Worm (Caenorhabditis elegans): ENCODE results near the gene F16B4.7.

F16B4.7 gene

ce11 chrV:1550697-1551096 lies 34.8 kb upstream of the F16B4.7 start:
- no peak for TF ChIP-seq aly-2 (tag; optimal IDR thresholded peaks at IDR 0.05)
- no peak for TF ChIP-seq swsn-7 (tag; optimal IDR thresholded peaks at IDR 0.05)
- no peak for TF ChIP-seq lin-13 (GFP tag; optimal IDR thresholded peaks at IDR 0.05)
- TF ChIP-seq jun-1 (tag; optimal IDR thresholded peaks at IDR 0.05) = no peak
- TF ChIP-seq mef-2 (tag; optimal IDR thresholded peaks at IDR 0.05) = no peak
- TF ChIP-seq irx-1 (tag; optimal IDR thresholded peaks at IDR 0.05) = no peak
- no peak for TF ChIP-seq unc-30 (tag; optimal IDR thresholded peaks at IDR 0.05)
- no peak for TF ChIP-seq hlh-17 (GFP tag; optimal IDR thresholded peaks at IDR 0.05; ENCODE audit: borderline replicate concordance)
- no peak for TF ChIP-seq Y116A8C.19 (tag; optimal IDR thresholded peaks at IDR 0.05; ENCODE audit: borderline replicate concordance)
- TF ChIP-seq grh-1 (GFP tag; IDR thresholded peaks at IDR 0.05) = no peak
- TF ChIP-seq ces-1 (GFP tag; optimal IDR thresholded peaks at IDR 0.05) = no peak
- TF ChIP-seq pag-3 (tag; optimal IDR thresholded peaks at IDR 0.05; ENCODE audit: borderline replicate concordance, insufficient read depth) = no peak
- TF ChIP-seq mdl-1 (tag; optimal IDR thresholded peaks at IDR 0.05) = no peak
- TF ChIP-seq nhr-77 (tag; optimal IDR thresholded peaks at IDR 0.05) = no peak
- TF ChIP-seq ceh-90 (tag; optimal IDR thresholded peaks at IDR 0.05) = no peak
- no peak for TF ChIP-seq nhr-19 (GFP tag; conservative IDR thresholded peaks at IDR 0.05)
- no peak for TF ChIP-seq nhr-12 (tag; optimal IDR thresholded peaks at IDR 0.05)
- TF ChIP-seq isw-1 (GFP tag; IDR thresholded peaks at IDR 0.05) = no peak
- no peak for TF ChIP-seq sox-4 (tag; optimal IDR thresholded peaks at IDR 0.05)

ce11 chrV:1551143-1551542 lies 34.4 kb upstream of the F16B4.7 start:
- TF ChIP-seq F16B12.6 (tag; optimal IDR thresholded peaks at IDR 0.05) (no peak), fkh-8 (tag; optimal IDR thresholded peaks at IDR 0.05) (no peak), lsy-2 (tag; optimal IDR thresholded peaks at IDR 0.05) (no peak), nhr-19 (GFP tag; conservative IDR thresholded peaks at IDR 0.05) (no peak), lin-39 (tag; optimal IDR thresholded peaks at IDR 0.05) (no peak), unc-30 (tag; optimal IDR thresholded peaks at IDR 0.05) (no peak), ets-5 (GFP tag; IDR thresholded peaks at IDR 0.05) (no peak), rnt-1 (tag; optimal IDR thresholded peaks at IDR 0.05) (no peak), dpl-1 (GFP tag; optimal IDR thresholded peaks at IDR 0.05) (no peak), nhr-11 (tag; optimal IDR thresholded peaks at IDR 0.05) (no peak), ama-1 (optimal IDR thresholded peaks at IDR 0.05) (no peak), lin-14 (GFP tag; optimal IDR thresholded peaks at IDR 0.05) (no peak), lin-13 (GFP tag; optimal IDR thresholded peaks at IDR 0.05) (no peak), Y116A8C.19 (tag; optimal IDR thresholded peaks at IDR 0.05; ENCODE audit: borderline replicate concordance) (no peak), hlh-4 (tag; optimal IDR thresholded peaks at IDR 0.05) (no peak), ztf-11 (tag; optimal IDR thresholded peaks at IDR 0.05) (no peak), nhr-237 (tag; optimal IDR thresholded peaks at IDR 0.05) (no peak), egl-27 (tag; optimal IDR thresholded peaks at IDR 0.05) (no peak)

ce11 chrV:1553004-1553403 lies 32.5 kb upstream of the F16B4.7 start, which contains the start of gene srsx-8:
Gene srsx-8, minus strand, starts transcription at chrV:1553104.
- TF ChIP-seq sox-4 (tag; optimal IDR thresholded peaks at IDR 0.05) (no peak), unc-130 (tag; optimal IDR thresholded peaks at IDR 0.05) (no peak), lir-3 (tag; optimal IDR thresholded peaks at IDR 0.05; ENCODE audit: poor library complexity) (no peak), mef-2 (tag; optimal IDR thresholded peaks at IDR 0.05) (no peak)

- TF ChIP-seq nhr-11 (tag; optimal IDR thresholded peaks at IDR 0.05) = no peak
- no peak for TF ChIP-seq F16B12.6 (tag; optimal IDR thresholded peaks at IDR 0.05)
- TF ChIP-seq unc-86 (tag; optimal IDR thresholded peaks at IDR 0.05) = no peak
- TF ChIP-seq mab-9 (GFP tag; IDR thresholded peaks at IDR 0.05) = no peak
- TF ChIP-seq lin-15B (tag; optimal IDR thresholded peaks at IDR 0.05) = no peak
- no peak for TF ChIP-seq nhr-237 (tag; optimal IDR thresholded peaks at IDR 0.05)
- TF ChIP-seq ceh-88 (GFP tag; IDR thresholded peaks at IDR 0.05) = no peak
- no peak for TF ChIP-seq ceh-8 (GFP tag; optimal IDR thresholded peaks at IDR 0.05)
- no peak for TF ChIP-seq lir-3 (tag; optimal IDR thresholded peaks at IDR 0.05; ENCODE audit: poor library complexity)
- TF ChIP-seq mef-2 (tag; optimal IDR thresholded peaks at IDR 0.05) = no peak
These were observed 30.4 kb upstream of the F16B4.7 start for ce11 chrV:1555072-1555471.

All from whole organism, L1 larva.